Worm (Caenorhabditis elegans) whole organism, young adult: ENCODE measurements around the gene F40F4.7.

Source experiments
- B0336.3 ChIP-seq: fragments of 200-800 bp; sonication (Bioruptor generic); IDR thresholded peaks from 2 replicates; pipeline ENCODE4 v1.3.6; 2022; ENCODE audit warnings: missing genetic modification characterization, missing compliant biosample characterization
- C17E4.6 ChIP-seq: fragments of 200-800 bp; sonication (Bioruptor generic); IDR thresholded peaks from 2 replicates; pipeline ENCODE4 v1.3.6; 2022; ENCODE audit warnings: missing genetic modification reagents, missing genetic modification characterization, missing compliant biosample characterization
- ama-1 ChIP-seq, 3 experiments: fragments of 150-350 bp in 1 of 3; sonication (generic microtip) in 2 of 3; optimal IDR thresholded peaks; 2 replicates each; lab custom pipeline; 2014 to 2018; ENCODE audit warnings: missing biosample characterization in 2 of 3, missing genetic modification characterization in 2 of 3, missing genetic modification reagents in 2 of 3
- chd-7 ChIP-seq: sonication (generic microtip); optimal IDR thresholded peaks from 2 replicates; lab custom pipeline; 2016; ENCODE audit warnings: mild to moderate bottlenecking, missing genetic modification characterization, moderate library complexity, missing compliant biosample characterization

DNA sequence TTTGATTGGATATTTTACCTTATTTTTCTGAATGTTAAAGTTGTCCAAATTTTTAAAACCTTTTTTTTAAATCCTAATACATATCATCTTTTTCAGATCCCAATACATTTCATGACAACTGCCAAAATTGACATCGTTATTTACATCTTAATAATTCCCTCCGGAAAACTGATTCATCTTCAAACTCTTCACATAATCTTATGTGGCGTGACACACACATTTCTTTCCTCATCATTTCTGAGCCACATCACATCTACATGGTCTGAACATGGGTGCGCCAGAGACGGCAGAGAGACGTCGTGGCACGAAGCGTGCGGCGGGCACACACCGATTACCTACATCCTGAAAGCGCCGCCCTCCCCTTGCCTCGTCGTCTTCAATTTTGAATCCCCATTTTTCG, 6.8 kb upstream of the F40F4.7 start, which contains the start of gene tba-9:
- TF ChIP-seq C17E4.6 (GFP tag; lab: Robert Waterston, UW) (no peak), B0336.3 (GFP tag; lab: Robert Waterston, UW) (no peak), chd-7 (no peak), ama-1 (optimal IDR thresholded peaks at IDR 0.05; lab: Kevin White, UChicago) (no peak), ama-1 (GFP tag; optimal IDR thresholded peaks at IDR 0.05; lab: Kevin White, UChicago) (no peak)
